Fruit fly (Drosophila melanogaster): ENCODE results near the gene Atg1.
A peak's percentile ranks its signal among the peaks of the same experiment; 100 is the strongest.

Atg1 gene

DNA sequence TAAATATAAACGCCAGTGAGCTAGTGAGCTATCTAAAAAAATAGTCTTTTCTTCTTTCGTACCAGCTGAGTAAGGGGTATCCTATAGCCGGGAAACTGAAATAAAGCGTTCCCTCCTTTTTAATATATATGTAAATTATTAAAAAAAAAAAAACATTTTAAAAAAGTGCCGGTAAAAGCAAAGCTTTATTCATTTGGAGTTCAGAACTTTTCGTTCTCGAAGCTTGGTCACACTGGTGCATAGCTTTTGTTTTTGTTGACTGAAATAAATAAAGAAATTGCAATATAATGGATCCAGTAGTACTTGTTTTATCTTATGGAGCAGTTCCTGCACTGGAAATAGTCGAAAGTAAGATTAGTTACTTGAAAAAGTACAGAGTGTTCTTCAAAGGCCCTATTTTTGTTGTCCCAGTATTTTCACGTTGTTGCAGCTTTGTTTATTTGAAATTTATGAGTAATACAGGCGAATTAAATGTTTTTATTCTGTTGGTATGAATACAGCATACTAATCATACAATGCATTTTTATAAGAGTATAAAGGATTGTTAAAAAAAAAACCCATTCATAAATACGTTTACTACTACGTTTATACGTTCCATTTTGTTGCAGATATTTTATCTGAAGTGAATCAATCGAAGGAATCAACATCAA lies 59.7 kb downstream of the Atg1 start, which contains the start of gene CG32109 (continued):
- TF ChIP-seq CG14441 (GFP tag; IDR thresholded peaks at IDR 0.05), result no peak
- no peak for TF ChIP-seq CG10209 (GFP tag; optimal IDR thresholded peaks at IDR 0.05)
- no peak for TF ChIP-seq eve (GFP tag; optimal IDR thresholded peaks at IDR 0.05)
- no peak for TF ChIP-seq CG8281 (tag; optimal IDR thresholded peaks at IDR 0.05)
- TF ChIP-seq scrt (GFP tag; optimal IDR thresholded peaks at IDR 0.05), result no peak
- TF ChIP-seq Trl (optimal IDR thresholded peaks at IDR 0.05), result no peak
- no peak for TF ChIP-seq Trl (GFP tag; optimal IDR thresholded peaks at IDR 0.05)
- no peak for TF ChIP-seq CG11560 (tag; IDR thresholded peaks at IDR 0.05)
- TF ChIP-seq CG10431 (GFP tag; optimal IDR thresholded peaks at IDR 0.05), result no peak
- no peak for TF ChIP-seq abd-A (tag; optimal IDR thresholded peaks at IDR 0.05)
- TF ChIP-seq CG13287 (GFP tag; IDR thresholded peaks at IDR 0.05; ENCODE audit: partially characterized antibody), result peak; percentile 18; the same call in 1 of the 2 replicates
- TF ChIP-seq sr (GFP tag; IDR thresholded peaks at IDR 0.05), result no peak
- TF ChIP-seq YL-1 (GFP tag; optimal IDR thresholded peaks at IDR 0.05), result peak; percentile 19
- TF ChIP-seq Ssrp (tag; optimal IDR thresholded peaks at IDR 0.05), result no peak
- peak; percentile 61 for TF ChIP-seq Dp (GFP tag; optimal IDR thresholded peaks at IDR 0.05)
- no peak for TF ChIP-seq fd96Cb (tag; optimal IDR thresholded peaks at IDR 0.05)
- TF ChIP-seq pzg (GFP tag; optimal IDR thresholded peaks at IDR 0.05), result peak; percentile 23
- no peak for TF ChIP-seq usp (GFP tag; optimal IDR thresholded peaks at IDR 0.05)
- no peak for TF ChIP-seq sqz (GFP tag; optimal IDR thresholded peaks at IDR 0.05)
- peak; percentile 22; the same call in 1 of the 2 replicates for TF ChIP-seq vvl (GFP tag; IDR thresholded peaks at IDR 0.05)
- TF ChIP-seq CG5245 (GFP tag; optimal IDR thresholded peaks at IDR 0.05), result no peak
- no peak for TF ChIP-seq CG9727 (GFP tag; optimal IDR thresholded peaks at IDR 0.05)
- no peak for TF ChIP-seq CG3726 (GFP tag; IDR thresholded peaks at IDR 0.05)
- TF ChIP-seq cato (GFP tag; optimal IDR thresholded peaks at IDR 0.05; ENCODE audit: borderline replicate concordance), result no peak
- TF ChIP-seq CG14965 (GFP tag; optimal IDR thresholded peaks at IDR 0.05; ENCODE audit: borderline replicate concordance), result no peak
- peak; percentile 65 for TF ChIP-seq E2f2 (GFP tag; IDR thresholded peaks at IDR 0.05)

dm6 chr3L:12741608-12742007 lies 63.3 kb downstream of the Atg1 start, which contains the start of gene CG32112:
CG32112 (plus strand) TSS chr3L:12741718.
- TF ChIP-seq Xrp1 (GFP tag; IDR thresholded peaks at IDR 0.05) (peak; percentile 11; the same call in 1 of the 2 replicates), CG17568 (GFP tag; optimal IDR thresholded peaks at IDR 0.05) (no peak), Abd-B (GFP tag; optimal IDR thresholded peaks at IDR 0.05) (no peak), Neu2 (GFP tag; optimal IDR thresholded peaks at IDR 0.05; ENCODE audit: borderline replicate concordance) (no peak), CG12299 (tag; optimal IDR thresholded peaks at IDR 0.05) (no peak), CG4617 (GFP tag; optimal IDR thresholded peaks at IDR 0.05; ENCODE audit: borderline replicate concordance) (peak; percentile 50), CG12236 (GFP tag; optimal IDR thresholded peaks at IDR 0.05) (no peak), Bgb (GFP tag; IDR thresholded peaks at IDR 0.05; ENCODE audit: partially characterized antibody) (peak; percentile 70), Rx (GFP tag; IDR thresholded peaks at IDR 0.05) (no peak), chn (GFP tag; optimal IDR thresholded peaks at IDR 0.05) (no peak), gce (GFP tag; IDR thresholded peaks at IDR 0.05) (no peak), CG13123 (GFP tag; optimal IDR thresholded peaks at IDR 0.05) (peak; percentile 5), Nf-YC (tag; optimal IDR thresholded peaks at IDR 0.05) (no peak), YL-1 (GFP tag; optimal IDR thresholded peaks at IDR 0.05) (peak; percentile 57), Dp (GFP tag; optimal IDR thresholded peaks at IDR 0.05) (peak; percentile 68), Mrtf (GFP tag; IDR thresholded peaks at IDR 0.05) (no peak), CG1024 (GFP tag; IDR thresholded peaks at IDR 0.05) (no peak), CG5953 (GFP tag; IDR thresholded peaks at IDR 0.05) (no peak), knrl (GFP tag; IDR thresholded peaks at IDR 0.05; ENCODE audit: partially characterized antibody) (peak; percentile 68; the same call in 2 of the 3 replicates), CG7372 (GFP tag; IDR thresholded peaks at IDR 0.05) (no peak), Oli (tag; optimal IDR thresholded peaks at IDR 0.05) (no peak), Hsf (GFP tag; optimal IDR thresholded peaks at IDR 0.05) (peak; percentile 17), CG8290 (GFP tag; optimal IDR thresholded peaks at IDR 0.05) (no peak), CG8290 (tag; optimal IDR thresholded peaks at IDR 0.05) (no peak), gfzf (GFP tag; optimal IDR thresholded peaks at IDR 0.05) (peak; percentile 26), CG2120 (GFP tag; optimal IDR thresholded peaks at IDR 0.05) (peak; percentile 35), Dek (tag; optimal IDR thresholded peaks at IDR 0.05) (no peak)

Measured in whole organism, embryonic.